Fruit fly (Drosophila melanogaster): ENCODE measurements around the gene CG11698.

- TF ChIP-seq pan (optimal IDR thresholded peaks at IDR 0.05) = no peak
- TF ChIP-seq CG8478 (optimal IDR thresholded peaks at IDR 0.05) = no peak
- no peak for TF ChIP-seq usp (GFP tag; optimal IDR thresholded peaks at IDR 0.05)
- no peak for TF ChIP-seq psq (optimal IDR thresholded peaks at IDR 0.05)
- TF ChIP-seq Dll (optimal IDR thresholded peaks at IDR 0.05) = no peak
- no peak for TF ChIP-seq EcR (GFP tag; optimal IDR thresholded peaks at IDR 0.05)
Observed at dm6 chr3R:8327967-8328789, 16.2 kb downstream of the CG11698 start.
